Worm (Caenorhabditis elegans) whole organism, midembryonic: ENCODE measurements around the gene C14A4.9.

Source experiments
- cog-1 ChIP-seq: sonication (generic microtip); optimal IDR thresholded peaks from 2 replicates; lab custom pipeline; 2016; ENCODE audit warnings: missing genetic modification characterization, missing compliant biosample characterization
- ref-1 ChIP-seq: fragments of 200-800 bp; sonication (Bioruptor generic); conservative IDR thresholded peaks from 2 replicates; pipeline ENCODE4 v1.3.6; 2022; ENCODE audit warnings: missing genetic modification reagents, missing genetic modification characterization, missing compliant biosample characterization
- ztf-23 ChIP-seq: fragments of 200-800 bp; sonication (Bioruptor generic); IDR thresholded peaks from 2 replicates; pipeline ENCODE4 v1.3.6; 2022; ENCODE audit warnings: missing genetic modification reagents, missing genetic modification characterization, missing compliant biosample characterization
- ztf-29 ChIP-seq: fragments of 200-800 bp; sonication (Bioruptor generic); IDR thresholded peaks from 2 replicates; pipeline ENCODE4 v1.3.6; 2022; ENCODE audit warnings: missing genetic modification reagents, missing genetic modification characterization, missing compliant biosample characterization

DNA sequence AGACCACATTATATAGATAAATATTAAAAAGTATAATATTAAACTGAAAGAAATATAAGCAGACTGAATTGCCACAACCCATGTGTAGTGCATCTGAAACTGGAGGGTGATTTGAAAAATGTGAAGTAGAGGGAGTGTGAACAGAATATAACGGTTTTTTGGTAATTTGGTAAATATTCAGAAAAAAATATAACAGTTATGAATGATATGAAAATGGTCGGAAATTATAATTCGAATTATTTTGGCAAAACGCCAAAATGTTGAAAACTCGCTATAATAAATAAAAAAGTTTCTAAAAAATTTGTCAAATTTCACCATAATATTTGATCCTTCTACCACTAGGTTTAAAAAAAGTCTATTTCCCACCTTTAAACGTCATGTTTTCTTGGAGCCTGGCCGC, 3.0 kb downstream of the C14A4.9 start, which contains the start of gene srv-2:
- TF ChIP-seq ztf-29 (GFP tag; lab: Robert Waterston, UW) (no peak), cog-1 (tag; lab: Kevin White, UChicago) (no peak), ztf-23 (GFP tag; lab: Robert Waterston, UW) (no peak), ref-1 (GFP tag; lab: Robert Waterston, UW) (no peak)
